Fruit fly (Drosophila melanogaster) whole organism, adult: ENCODE measurements around the gene tll.

Experiments
- CG11617 ChIP-seq: fragments of 200-800 bp; sonication (Bioruptor generic); optimal IDR thresholded peaks from 2 replicates; lab custom pipeline; 2017; ENCODE audit warnings: mild to moderate bottlenecking, missing biosample characterization, missing genetic modification reagents, missing genetic modification characterization
- CG7045 ChIP-seq: fragments of 200-800 bp; sonication (Bioruptor generic); optimal IDR thresholded peaks from 2 replicates; lab custom pipeline; 2017; ENCODE audit warnings: missing biosample characterization, mild to moderate bottlenecking, missing genetic modification characterization
- Clk ChIP-seq: fragments of 200-800 bp; sonication (Bioruptor generic); optimal IDR thresholded peaks from 2 replicates; lab custom pipeline; 2017; ENCODE audit warnings: missing biosample characterization, missing genetic modification characterization
- Crg-1 ChIP-seq: fragments of 200-800 bp; sonication (Bioruptor generic); optimal IDR thresholded peaks from 2 replicates; lab custom pipeline; 2016; ENCODE audit warnings: missing biosample characterization, missing genetic modification characterization
- kay ChIP-seq: fragments of 200-800 bp; sonication (Bioruptor generic); peaks from one replicate; lab custom pipeline; 2016; ENCODE audit warnings: missing biosample characterization, missing genetic modification characterization, borderline replicate concordance
- ovo ChIP-seq: fragments of 200-800 bp; sonication (Bioruptor generic); optimal IDR thresholded peaks from 2 replicates; lab custom pipeline; 2016; ENCODE audit warnings: missing biosample characterization, missing genetic modification characterization
- toe ChIP-seq: fragments of 200-800 bp; sonication (Bioruptor generic); optimal IDR thresholded peaks from 2 replicates; lab custom pipeline; 2016; ENCODE audit warnings: missing biosample characterization, missing genetic modification characterization

DNA sequence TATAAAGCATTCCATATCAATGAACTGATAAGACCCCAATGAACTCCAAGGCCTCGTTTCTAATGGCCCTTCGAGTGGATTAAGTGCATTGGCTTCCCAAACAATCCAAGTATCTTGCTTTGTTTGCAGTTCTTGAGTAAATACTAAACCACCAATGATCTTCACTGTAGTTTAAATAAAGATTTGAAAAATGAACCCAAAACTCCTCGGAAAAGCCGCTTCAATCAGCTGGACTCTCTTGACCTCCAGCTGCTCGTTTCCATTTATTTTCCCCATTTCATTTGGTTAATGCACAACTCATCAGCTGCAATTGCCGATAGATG lies 40.1 kb upstream of the tll start:
- no peak for TF ChIP-seq kay (GFP tag; lab: Kevin White, UChicago)
- TF ChIP-seq Crg-1 (GFP tag; lab: Kevin White, UChicago) = no peak
- TF ChIP-seq CG7045 (GFP tag; lab: Kevin White, UChicago) = no peak
- no peak for TF ChIP-seq ovo (GFP tag; lab: Kevin White, UChicago)
- TF ChIP-seq CG11617 = no peak
- no peak for TF ChIP-seq toe
- no peak for TF ChIP-seq Clk (GFP tag; lab: Kevin White, UChicago)
